Worm (Caenorhabditis elegans) whole organism, L1 larva: Measurements from ENCODE around the gene R07E3.4.

Source experiments
- dpl-1 ChIP-seq, 3 experiments: fragments of 150-350 bp in 2 of 3; sonication (generic microtip) in 1 of 3; optimal IDR thresholded peaks; 2 replicates each; lab custom pipeline; 2014 to 2017; ENCODE audit warnings: missing biosample characterization in 3 of 3, missing genetic modification characterization in 3 of 3, missing genetic modification reagents in 3 of 3
- fkh-10 ChIP-seq: sonication (generic microtip); optimal IDR thresholded peaks from 2 replicates; lab custom pipeline; 2017; ENCODE audit warnings: missing biosample characterization, missing genetic modification reagents, missing genetic modification characterization
- nhr-20 ChIP-seq: sonication (generic microtip); optimal IDR thresholded peaks from 2 replicates; lab custom pipeline; 2016; ENCODE audit warnings: mild to moderate bottlenecking, missing genetic modification characterization, missing compliant biosample characterization
- nhr-76 ChIP-seq: sonication (generic microtip); optimal IDR thresholded peaks from 2 replicates; lab custom pipeline; 2017; ENCODE audit warnings: missing biosample characterization, missing genetic modification characterization
- ztf-11 ChIP-seq, 2 experiments: sonication (generic microtip); optimal IDR thresholded peaks; 2 replicates each; lab custom pipeline; 2016 to 2017; ENCODE audit warnings: missing genetic modification characterization in 2 of 2, missing biosample characterization in 1 of 2, missing compliant biosample characterization in 1 of 2

- TF ChIP-seq fkh-10 (GFP tag; lab: Kevin White, UChicago), result no peak
- TF ChIP-seq nhr-76, result no peak
- TF ChIP-seq dpl-1 (GFP tag; optimal IDR thresholded peaks at IDR 0.05; lab: Kevin White, UChicago), result no peak
- no peak for TF ChIP-seq nhr-20 (tag; lab: Kevin White, UChicago)
- no peak for TF ChIP-seq ztf-11 (tag; optimal IDR thresholded peaks at IDR 0.05; lab: Kevin White, UChicago)
Observed at ce11 chrX:10318437-10318836, 14.7 kb downstream of the R07E3.4 start.
